Fruit fly (Drosophila melanogaster) whole organism, embryonic: ENCODE measurements around the gene east.
A peak's percentile ranks its signal among the peaks of the same experiment; 100 is the strongest.

ENCODE experiments used
- Awh ChIP-seq: fragments of 200-800 bp; sonication (Bioruptor generic); IDR thresholded peaks from 2 replicates; pipeline ENCODE4, ENCODE4 v1.3.6; 2022; ENCODE audit warnings: missing biosample characterization, missing genetic modification characterization
- Blimp-1 ChIP-seq: fragments of 200-800 bp; sonication (Bioruptor generic); optimal IDR thresholded peaks from 3 replicates; lab custom pipeline; 2018; ENCODE audit warnings: missing biosample characterization, missing genetic modification characterization, mild to moderate bottlenecking, moderate library complexity, missing genetic modification reagents
- BtbVII ChIP-seq: fragments of 200-800 bp; sonication (Bioruptor generic); optimal IDR thresholded peaks from 3 replicates; lab custom pipeline; 2017; ENCODE audit warnings: missing biosample characterization, mild to moderate bottlenecking, missing genetic modification characterization
- CG1024 ChIP-seq: fragments of 200-800 bp; sonication (Bioruptor generic); IDR thresholded peaks from 2 replicates; pipeline ENCODE4 v1.3.6; 2022; ENCODE audit warnings: missing biosample characterization, missing genetic modification characterization
- CG10366 ChIP-seq: fragments of 200-800 bp; sonication (Bioruptor generic); IDR thresholded peaks from 2 replicates; pipeline ENCODE4 v1.3.6; 2022; ENCODE audit warnings: missing biosample characterization, missing genetic modification characterization
- CG11695 ChIP-seq: fragments of 200-800 bp; sonication (Bioruptor generic); IDR thresholded peaks from 3 replicates; pipeline ENCODE4 v1.3.6; 2022; ENCODE audit warnings: missing biosample characterization, missing genetic modification characterization
- CG12071 ChIP-seq: fragments of 200-800 bp; sonication (Bioruptor generic); optimal IDR thresholded peaks from 3 replicates; lab custom pipeline; 2018; ENCODE audit warnings: missing biosample characterization, mild to moderate bottlenecking, missing genetic modification characterization
- CG13287 ChIP-seq: fragments of 200-800 bp; sonication (Bioruptor generic); IDR thresholded peaks from 2 replicates; pipeline ENCODE4 v1.3.6; 2022; ENCODE audit warnings: missing biosample characterization, missing genetic modification characterization; ENCODE audit not compliant: partially characterized antibody
- CG15011 ChIP-seq: fragments of 200-800 bp; sonication (Bioruptor generic); optimal IDR thresholded peaks from 3 replicates; lab custom pipeline; 2018; ENCODE audit warnings: missing biosample characterization, mild to moderate bottlenecking, missing genetic modification characterization
- CG15073 ChIP-seq: fragments of 200-800 bp; sonication (Bioruptor generic); optimal IDR thresholded peaks from 2 replicates; lab custom pipeline; 2016; ENCODE audit warnings: missing biosample characterization, missing genetic modification characterization
- CG16813 ChIP-seq: fragments of 200-800 bp; sonication (Bioruptor generic); IDR thresholded peaks from 3 replicates; pipeline ENCODE4 v1.3.6; 2022; ENCODE audit warnings: missing biosample characterization, missing genetic modification characterization; ENCODE audit not compliant: partially characterized antibody
- CG17829 ChIP-seq: fragments of 200-800 bp; optimal IDR thresholded peaks from 2 replicates; lab custom pipeline; 2019; ENCODE audit warnings: missing biosample characterization, mild to moderate bottlenecking, missing genetic modification characterization, moderate library complexity
- CG2678 ChIP-seq: fragments of 200-800 bp; sonication (Bioruptor generic); optimal IDR thresholded peaks from 3 replicates; lab custom pipeline; 2019; ENCODE audit warnings: missing biosample characterization, mild to moderate bottlenecking, missing genetic modification characterization, moderate library complexity
- CG32772 ChIP-seq: fragments of 200-800 bp; sonication (Bioruptor generic); IDR thresholded peaks from 2 replicates; pipeline ENCODE4 v1.3.6; 2022; ENCODE audit warnings: missing biosample characterization, missing genetic modification characterization
- CG34422 ChIP-seq: fragments of 200-800 bp; sonication (Bioruptor generic); IDR thresholded peaks from 3 replicates; pipeline ENCODE4 v1.3.6; 2022; ENCODE audit warnings: missing biosample characterization, missing genetic modification characterization
- CG3726 ChIP-seq: fragments of 200-800 bp; sonication (Bioruptor generic); IDR thresholded peaks from 3 replicates; pipeline ENCODE4, ENCODE4 v1.3.6; 2022; ENCODE audit warnings: missing biosample characterization, missing genetic modification characterization
- CG3847 ChIP-seq: fragments of 200-800 bp; sonication (Bioruptor generic); IDR thresholded peaks from 2 replicates; pipeline ENCODE4 v1.3.6; 2022; ENCODE audit warnings: missing biosample characterization, missing genetic modification characterization
- CG4424 ChIP-seq: fragments of 200-800 bp; sonication (Bioruptor generic); optimal IDR thresholded peaks from 3 replicates; lab custom pipeline; 2016; ENCODE audit warnings: missing biosample characterization, missing genetic modification characterization
- CG6689 ChIP-seq: fragments of 200-800 bp; sonication (Bioruptor generic); IDR thresholded peaks from 2 replicates; pipeline ENCODE4 v1.3.6; 2022; ENCODE audit warnings: missing biosample characterization, missing genetic modification characterization
- CG8281 ChIP-seq: fragments of 200-800 bp; sonication (Bioruptor generic); optimal IDR thresholded peaks from 2 replicates; lab custom pipeline; 2018; ENCODE audit warnings: missing biosample characterization, mild to moderate bottlenecking, missing genetic modification characterization, moderate library complexity
- CrebB ChIP-seq: fragments of 200-800 bp; sonication (Bioruptor generic); optimal IDR thresholded peaks from 3 replicates; lab custom pipeline; 2018; ENCODE audit warnings: missing biosample characterization, mild to moderate bottlenecking, missing genetic modification characterization
- D19A ChIP-seq: fragments of 200-800 bp; optimal IDR thresholded peaks from 3 replicates; lab custom pipeline; 2019; ENCODE audit warnings: missing biosample characterization, mild to moderate bottlenecking, missing genetic modification characterization, moderate library complexity
- Deaf1 ChIP-seq: fragments of 200-800 bp; optimal IDR thresholded peaks from 3 replicates; lab custom pipeline; 2019; ENCODE audit warnings: missing biosample characterization, mild to moderate bottlenecking, missing genetic modification characterization, moderate library complexity
- Doc2 ChIP-seq: fragments of 200-800 bp; sonication (Bioruptor generic); IDR thresholded peaks from 2 replicates; pipeline ENCODE4 v1.3.6; 2022; ENCODE audit warnings: missing biosample characterization, missing genetic modification characterization
- Fer1 ChIP-seq: fragments of 200-800 bp; sonication (Bioruptor generic); optimal IDR thresholded peaks from 2 replicates; lab custom pipeline; 2017; ENCODE audit warnings: missing biosample characterization, mild to moderate bottlenecking, missing genetic modification characterization
- Gug ChIP-seq: fragments of 200-800 bp; sonication (Bioruptor generic); IDR thresholded peaks from 4 replicates; pipeline ENCODE4 v1.3.6; 2022; ENCODE audit warnings: missing biosample characterization, missing genetic modification characterization
- HmgD ChIP-seq: fragments of 200-800 bp; sonication (Bioruptor generic); optimal IDR thresholded peaks from 3 replicates; lab custom pipeline; 2016; ENCODE audit warnings: missing biosample characterization, missing genetic modification characterization
- MTF-1 ChIP-seq: fragments of 200-800 bp; sonication (Bioruptor generic); optimal IDR thresholded peaks from 2 replicates; lab custom pipeline; 2018; ENCODE audit warnings: missing biosample characterization, mild to moderate bottlenecking, missing genetic modification characterization, borderline replicate concordance
- Sry-δ ChIP-seq: fragments of 200-800 bp; sonication (Bioruptor generic); optimal IDR thresholded peaks from 2 replicates; lab custom pipeline; 2016; ENCODE audit warnings: missing biosample characterization, missing genetic modification characterization
- Taf1 ChIP-seq: fragments of 200-800 bp; sonication (Bioruptor generic); IDR thresholded peaks from 2 replicates; pipeline ENCODE4 v1.3.6; 2022; ENCODE audit warnings: missing biosample characterization, missing genetic modification characterization
- abd-A ChIP-seq: fragments of 200-800 bp; sonication (Bioruptor generic); optimal IDR thresholded peaks from 3 replicates; lab custom pipeline; 2019; ENCODE audit warnings: missing biosample characterization, mild to moderate bottlenecking, missing genetic modification characterization, moderate library complexity
- btn ChIP-seq: fragments of 200-800 bp; sonication (Bioruptor generic); optimal IDR thresholded peaks from 2 replicates; lab custom pipeline; 2016; ENCODE audit warnings: missing biosample characterization, missing genetic modification characterization
- ci ChIP-seq: fragments of 200-800 bp; sonication (Bioruptor generic); IDR thresholded peaks from 3 replicates; pipeline ENCODE4 v1.3.6; 2022; ENCODE audit warnings: missing biosample characterization, missing genetic modification characterization
- en ChIP-seq: fragments of 200-800 bp; sonication (Bioruptor generic); optimal IDR thresholded peaks from 2 replicates; lab custom pipeline; 2016; ENCODE audit warnings: missing biosample characterization, missing genetic modification characterization
- eve ChIP-seq, 2 experiments: fragments of >200 bp; optimal IDR thresholded peaks; 2 replicates each; lab custom pipeline; 2017; ENCODE audit warnings: missing biosample characterization in 2 of 2, missing genetic modification characterization in 2 of 2
- fd96Cb ChIP-seq: fragments of 200-800 bp; sonication (Bioruptor generic); optimal IDR thresholded peaks from 2 replicates; lab custom pipeline; 2018; ENCODE audit warnings: missing biosample characterization, mild to moderate bottlenecking, missing genetic modification characterization, moderate library complexity
- gem ChIP-seq: fragments of 200-800 bp; sonication (Bioruptor generic); optimal IDR thresholded peaks from 2 replicates; lab custom pipeline; 2019; ENCODE audit warnings: missing biosample characterization, mild to moderate bottlenecking, missing genetic modification characterization, moderate library complexity
- gsb-n ChIP-seq: fragments of 200-800 bp; sonication (Bioruptor generic); optimal IDR thresholded peaks from 3 replicates; lab custom pipeline; 2018; ENCODE audit warnings: missing biosample characterization, mild to moderate bottlenecking, missing genetic modification characterization
- ken ChIP-seq: fragments of 200-800 bp; sonication (Bioruptor generic); IDR thresholded peaks from 3 replicates; pipeline ENCODE4 v1.3.6; 2022; ENCODE audit warnings: missing biosample characterization, missing genetic modification characterization
- nerfin-1 ChIP-seq: fragments of 200-800 bp; sonication (Bioruptor generic); optimal IDR thresholded peaks from 3 replicates; lab custom pipeline; 2019; ENCODE audit warnings: missing biosample characterization, mild to moderate bottlenecking, missing genetic modification characterization, moderate library complexity
- org-1 ChIP-seq: fragments of 200-800 bp; sonication (Bioruptor generic); optimal IDR thresholded peaks from 2 replicates; lab custom pipeline; 2017; ENCODE audit warnings: missing biosample characterization, missing genetic modification characterization
- ranshi ChIP-seq: fragments of 200-800 bp; sonication (Bioruptor generic); IDR thresholded peaks from 2 replicates; pipeline ENCODE4 v1.3.6; 2022; ENCODE audit warnings: missing biosample characterization, missing genetic modification characterization
- sens ChIP-seq: fragments of 200-800 bp; sonication (Bioruptor generic); peaks from one replicate; lab custom pipeline; 2016; ENCODE audit warnings: missing biosample characterization, missing genetic modification characterization
- seq ChIP-seq: fragments of 200-800 bp; sonication (Bioruptor generic); IDR thresholded peaks from 2 replicates; pipeline ENCODE4 v1.3.6; 2022; ENCODE audit warnings: missing biosample characterization, missing genetic modification characterization
- slbo ChIP-seq: fragments of 200-800 bp; sonication (Bioruptor generic); IDR thresholded peaks from 2 replicates; pipeline ENCODE4 v1.3.6; 2022; ENCODE audit warnings: missing biosample characterization, missing genetic modification characterization
- sug ChIP-seq: fragments of 200-800 bp; optimal IDR thresholded peaks from 2 replicates; lab custom pipeline; 2019; ENCODE audit warnings: missing biosample characterization, mild to moderate bottlenecking, missing genetic modification characterization, moderate library complexity
- tll ChIP-seq, 2 experiments: fragments of 200-800 bp in 1 of 2; fragments of >200 bp in 1 of 2; sonication (Bioruptor generic) in 1 of 2; optimal IDR thresholded peaks; 2 replicates each; lab custom pipeline; 2017 to 2019; ENCODE audit warnings: missing biosample characterization in 2 of 2, missing genetic modification characterization in 2 of 2, mild to moderate bottlenecking in 1 of 2, moderate library complexity in 1 of 2
- ttk ChIP-seq: fragments of 200-800 bp; sonication (Bioruptor generic); IDR thresholded peaks from 2 replicates; pipeline ENCODE4 v2.1.2; 2022; ENCODE audit warnings: missing biosample characterization, missing genetic modification characterization
- twi ChIP-seq: fragments of 200-800 bp; optimal IDR thresholded peaks from 2 replicates; lab custom pipeline; 2019; ENCODE audit warnings: missing biosample characterization, mild to moderate bottlenecking, missing genetic modification characterization, moderate library complexity

The east gene

DNA sequence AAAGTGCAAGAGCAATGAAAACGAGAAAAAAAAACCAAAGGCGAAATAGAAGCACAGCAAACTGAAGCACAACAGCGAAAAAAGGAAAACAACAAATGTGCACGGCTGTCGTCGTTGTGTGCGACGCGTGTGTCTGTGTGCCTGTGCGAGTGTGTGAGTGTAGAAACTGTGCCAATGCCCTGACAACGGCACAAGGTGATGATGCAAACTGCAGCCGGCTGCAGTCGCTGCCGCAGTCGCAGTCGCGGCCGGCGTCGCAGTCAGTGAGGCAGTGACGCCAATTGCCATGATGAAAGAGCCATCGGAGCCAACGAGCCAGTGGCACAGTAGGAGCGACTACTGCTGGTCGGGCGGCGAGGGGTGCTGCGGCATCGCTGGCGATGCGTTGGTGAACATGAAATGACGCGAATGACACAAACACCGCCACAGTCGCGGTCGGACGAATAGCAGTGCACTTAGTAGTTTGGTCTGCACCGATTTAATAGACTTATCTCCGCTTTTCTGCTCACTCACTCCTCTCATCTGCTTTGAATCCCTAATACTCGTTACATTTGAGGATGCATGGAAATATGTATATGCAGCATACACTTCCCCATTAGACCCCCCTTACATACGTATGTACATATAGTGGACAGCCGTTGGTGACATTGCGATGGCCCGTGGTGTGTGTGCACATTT lies 41.9 kb upstream of the east start (continued):
- TF ChIP-seq CrebB (no peak), MTF-1 (GFP tag; lab: Kevin White, UChicago) (peak; percentile 32), nerfin-1 (tag; lab: Kevin White, UChicago) (peak; percentile 80), CG10366 (peak; percentile 38), ttk (GFP tag; lab: Robert Waterston, UW) (peak; percentile 54; the same call in 1 of the 2 replicates), fd96Cb (tag; lab: Kevin White, UChicago) (peak; percentile 78), CG3726 (peak; percentile 43; the same call in 1 of the 3 replicates), Gug (GFP tag; lab: Robert Waterston, UW) (peak; percentile 27; the same call in 2 of the 4 replicates), org-1 (GFP tag; lab: Kevin White, UChicago) (peak; percentile 68), HmgD (no peak), Sry-δ (GFP tag; lab: Kevin White, UChicago) (no peak), Deaf1 (peak; percentile 41), CG13287 (GFP tag; lab: Robert Waterston, UW) (no peak), CG3847 (GFP tag; lab: Robert Waterston, UW) (no peak), twi (tag; lab: Kevin White, UChicago) (peak; percentile 21), abd-A (tag; lab: Kevin White, UChicago) (peak; percentile 7), CG4424 (GFP tag; lab: Kevin White, UChicago) (peak; percentile 65), gsb-n (tag; lab: Kevin White, UChicago) (peak; percentile 41), CG15011 (peak; percentile 3), en (GFP tag; lab: Kevin White, UChicago) (no peak), ci (peak; percentile 84), sug (tag; lab: Kevin White, UChicago) (peak; percentile 32), CG17829 (peak; percentile 62), CG2678 (tag; lab: Kevin White, UChicago) (peak; percentile 78), slbo (GFP tag; lab: Robert Waterston, UW) (no peak; the same call in 1 of the 2 replicates), CG1024 (GFP tag; lab: Robert Waterston, UW) (0 out of 2 replicates have a peak, but pooled peaks have one; percentile 21), CG6689 (GFP tag; lab: Robert Waterston, UW) (peak; percentile 78), seq (GFP tag; lab: Robert Waterston, UW) (peak; percentile 59; the same call in 1 of the 2 replicates), BtbVII (GFP tag; lab: Kevin White, UChicago) (no peak), ranshi (GFP tag; lab: Robert Waterston, UW) (peak; percentile 43; the same call in 1 of the 2 replicates), Doc2 (GFP tag; lab: Robert Waterston, UW) (no peak), CG15073 (no peak), btn (GFP tag; lab: Kevin White, UChicago) (no peak), ken (peak; percentile 63; the same call in 1 of the 3 replicates), CG8281 (tag; lab: Kevin White, UChicago) (peak; percentile 58), CG16813 (GFP tag; lab: Robert Waterston, UW) (no peak), CG12071 (peak; percentile 67), Blimp-1 (GFP tag; lab: Kevin White, UChicago) (peak; percentile 63), Awh (GFP tag; lab: Robert Waterston, UW) (peak; percentile 57; the same call in 1 of the 2 replicates), eve (GFP tag; optimal IDR thresholded peaks at IDR 0.05; lab: Kevin White, UChicago) (peak in 1 of 2 experiments; percentile 81), CG34422 (GFP tag; lab: Robert Waterston, UW) (peak; percentile 59; the same call in 2 of the 3 replicates), CG32772 (GFP tag; lab: Robert Waterston, UW) (peak; percentile 51), gem (peak; percentile 62), Taf1 (GFP tag; lab: Robert Waterston, UW) (no peak), Fer1 (GFP tag; lab: Kevin White, UChicago) (peak; percentile 54), D19A (tag; lab: Kevin White, UChicago) (peak; percentile 62), tll (GFP tag; optimal IDR thresholded peaks at IDR 0.05; lab: Kevin White, UChicago) (no peak), CG11695 (GFP tag; lab: Robert Waterston, UW) (peak; percentile 57; the same call in 1 of the 3 replicates), sens (GFP tag; lab: Kevin White, UChicago) (peak; percentile 89)
